Worm (Caenorhabditis elegans): ENCODE results near the gene Y48E1B.8.

ce11 chrII:13595279-13595678 lies 9.8 kb downstream of the Y48E1B.8 start:
- TF ChIP-seq sea-1 (GFP tag; conservative IDR thresholded peaks at IDR 0.05) (no peak), tbx-37 (GFP tag; conservative IDR thresholded peaks at IDR 0.05) (no peak), ets-7 (tag; optimal IDR thresholded peaks at IDR 0.05) (no peak)

Data from whole organism, early embryonic.